Fruit fly (Drosophila melanogaster): Measurements from ENCODE around the gene CG14073.

Gene CG14073

dm6 chr3L:18765657-18766592 lies 54.5 kb downstream of the CG14073 start (continued):
- TF ChIP-seq CG14710 (tag; optimal IDR thresholded peaks at IDR 0.05): peak; percentile 20
- peak in 1 of 2 experiments; percentile 66 for TF ChIP-seq eve (GFP tag; optimal IDR thresholded peaks at IDR 0.05)
- TF ChIP-seq ranshi (GFP tag; IDR thresholded peaks at IDR 0.05): peak; percentile 24; the same call in 1 of the 2 replicates

dm6 chr3L:18763486-18764436 lies 56.7 kb downstream of the CG14073 start:
- TF ChIP-seq chm (GFP tag; IDR thresholded peaks at IDR 0.05) (peak; percentile 43; the same call in 1 of the 2 replicates), Dfd (GFP tag; optimal IDR thresholded peaks at IDR 0.05) (peak in 1 of 2 experiments; percentile 88), CG14710 (tag; optimal IDR thresholded peaks at IDR 0.05) (no peak), Ets65A (GFP tag) (peak; percentile 88), CG15269 (tag; optimal IDR thresholded peaks at IDR 0.05) (no peak), row (GFP tag; IDR thresholded peaks at IDR 0.05) (0 out of 3 replicates have a peak, but pooled peaks have one; percentile 5), so (GFP tag; IDR thresholded peaks at IDR 0.05) (0 out of 3 replicates have a peak, but pooled peaks have one; percentile 16), CG9876 (GFP tag; optimal IDR thresholded peaks at IDR 0.05) (peak; percentile 6), Oaz (GFP tag; IDR thresholded peaks at IDR 0.05) (peak; percentile 24; the same call in 1 of the 2 replicates), HLHmδ (GFP tag; optimal IDR thresholded peaks at IDR 0.05) (no peak), NC2α (GFP tag; optimal IDR thresholded peaks at IDR 0.05) (no peak), H15 (GFP tag; IDR thresholded peaks at IDR 0.05) (0 out of 3 replicates have a peak, but pooled peaks have one; percentile 29), sens (GFP tag) (peak; percentile 49), CG9215 (GFP tag; IDR thresholded peaks at IDR 0.05) (no peak), CG9932 (GFP tag; IDR thresholded peaks at IDR 0.05) (0 out of 2 replicates have a peak, but pooled peaks have one; percentile 16), Stat92E (GFP tag; optimal IDR thresholded peaks at IDR 0.05) (no peak), bowl (GFP tag; IDR thresholded peaks at IDR 0.05) (0 out of 2 replicates have a peak, but pooled peaks have one; percentile 33), ci (GFP tag; IDR thresholded peaks at IDR 0.05) (peak; percentile 42; the same call in 1 of the 3 replicates), seq (GFP tag; IDR thresholded peaks at IDR 0.05) (peak; percentile 23; the same call in 1 of the 2 replicates), CG17829 (tag; optimal IDR thresholded peaks at IDR 0.05) (no peak), ase (GFP tag; IDR thresholded peaks at IDR 0.05) (0 out of 3 replicates have a peak, but pooled peaks have one; percentile 36), CG12659 (GFP tag; optimal IDR thresholded peaks at IDR 0.05) (no peak), gem (tag; optimal IDR thresholded peaks at IDR 0.05) (no peak), inv (GFP tag; IDR thresholded peaks at IDR 0.05; ENCODE audit: partially characterized antibody) (0 out of 2 replicates have a peak, but pooled peaks have one; percentile 10), croc (GFP tag; conservative IDR thresholded peaks at IDR 0.05) (no peak), Med (GFP tag) (peak; percentile 55), cg (GFP tag; optimal IDR thresholded peaks at IDR 0.05) (no peak), ken (GFP tag; IDR thresholded peaks at IDR 0.05) (0 out of 3 replicates have a peak, but pooled peaks have one; percentile 13), danr (GFP tag; IDR thresholded peaks at IDR 0.05) (0 out of 2 replicates have a peak, but pooled peaks have one; percentile 19), CG4360 (GFP tag; IDR thresholded peaks at IDR 0.05) (peak; percentile 71), CG32532 (GFP tag; IDR thresholded peaks at IDR 0.05) (0 out of 2 replicates have a peak, but pooled peaks have one; percentile 32), slbo (GFP tag; IDR thresholded peaks at IDR 0.05) (0 out of 2 replicates have a peak, but pooled peaks have one; percentile 4), gce (GFP tag; IDR thresholded peaks at IDR 0.05) (0 out of 3 replicates have a peak, but pooled peaks have one; percentile 7), MTF-1 (GFP tag; optimal IDR thresholded peaks at IDR 0.05; ENCODE audit: borderline replicate concordance) (no peak), ap (GFP tag; IDR thresholded peaks at IDR 0.05) (peak; percentile 19; the same call in 1 of the 2 replicates), dm (GFP tag; optimal IDR thresholded peaks at IDR 0.05) (no peak), Mrtf (GFP tag; IDR thresholded peaks at IDR 0.05) (0 out of 3 replicates have a peak, but pooled peaks have one; percentile 33), CG8478 (optimal IDR thresholded peaks at IDR 0.05) (peak; percentile 20), CG6272 (GFP tag; IDR thresholded peaks at IDR 0.05) (0 out of 2 replicates have a peak, but pooled peaks have one; percentile 13)

Data from whole organism, embryonic.